Worm (Caenorhabditis elegans): ENCODE results near the gene T24B8.3.

T24B8.3 gene

DNA sequence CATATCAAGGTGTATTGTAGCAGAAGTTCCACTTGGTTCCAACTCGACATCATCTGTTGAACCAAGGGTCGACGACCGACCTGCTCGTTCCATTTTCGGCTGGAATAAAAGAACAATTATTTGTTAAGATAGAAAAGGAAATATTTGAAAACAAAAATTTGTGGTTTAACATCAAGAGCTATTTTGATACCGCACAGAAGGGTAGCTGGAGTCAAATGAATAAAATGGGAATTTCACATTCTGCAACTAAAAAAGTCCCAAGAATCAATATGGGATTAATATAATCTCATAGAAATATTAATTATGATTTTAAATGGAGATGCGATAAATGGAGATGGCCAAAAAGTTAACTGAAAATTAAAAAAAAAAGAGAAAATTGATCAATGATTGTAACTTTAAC is 37.6 kb upstream of the T24B8.3 start, which contains the start of gene clh-5:
Gene clh-5, minus strand, starts transcription at position 101 of the 400 bp plus-strand sequence.
- no peak for TF ChIP-seq snpc-1.2 (GFP tag; IDR thresholded peaks at IDR 0.05)
- TF ChIP-seq hlh-30 (tag; optimal IDR thresholded peaks at IDR 0.05; ENCODE audit: insufficient read depth), result no peak
- TF ChIP-seq nhr-237 (tag; optimal IDR thresholded peaks at IDR 0.05), result no peak
- TF ChIP-seq ceh-20 (GFP tag; IDR thresholded peaks at IDR 0.05), result no peak
- TF ChIP-seq daf-19 (GFP tag; conservative IDR thresholded peaks at IDR 0.05), result no peak
- no peak for TF ChIP-seq ztf-11 (tag; optimal IDR thresholded peaks at IDR 0.05)
- no peak for TF ChIP-seq dmd-8 (GFP tag; IDR thresholded peaks at IDR 0.05)
- no peak for TF ChIP-seq mxl-3 (GFP tag; optimal IDR thresholded peaks at IDR 0.05)
- no peak for TF ChIP-seq lin-13 (GFP tag; optimal IDR thresholded peaks at IDR 0.05)
- TF ChIP-seq zip-2 (tag; optimal IDR thresholded peaks at IDR 0.05), result no peak
- TF ChIP-seq duxl-1 (tag; optimal IDR thresholded peaks at IDR 0.05; ENCODE audit: poor library complexity), result no peak
- TF ChIP-seq gei-8 (GFP tag; optimal IDR thresholded peaks at IDR 0.05), result no peak
- no peak for TF ChIP-seq spr-1 (tag; optimal IDR thresholded peaks at IDR 0.05)

- TF ChIP-seq nhr-25 (tag; optimal IDR thresholded peaks at IDR 0.05; ENCODE audit: borderline replicate concordance, insufficient read depth) (no peak), zfp-3 (GFP tag; conservative IDR thresholded peaks at IDR 0.05) (no peak), aha-1 (tag) (peak; percentile 91), nhr-10 (tag; optimal IDR thresholded peaks at IDR 0.05) (no peak), zfp-2 (tag; optimal IDR thresholded peaks at IDR 0.05) (no peak), rbr-2 (tag; optimal IDR thresholded peaks at IDR 0.05) (no peak)
Observed at ce11 chrII:9097302-9097701, 36.4 kb upstream of the T24B8.3 start.

DNA sequence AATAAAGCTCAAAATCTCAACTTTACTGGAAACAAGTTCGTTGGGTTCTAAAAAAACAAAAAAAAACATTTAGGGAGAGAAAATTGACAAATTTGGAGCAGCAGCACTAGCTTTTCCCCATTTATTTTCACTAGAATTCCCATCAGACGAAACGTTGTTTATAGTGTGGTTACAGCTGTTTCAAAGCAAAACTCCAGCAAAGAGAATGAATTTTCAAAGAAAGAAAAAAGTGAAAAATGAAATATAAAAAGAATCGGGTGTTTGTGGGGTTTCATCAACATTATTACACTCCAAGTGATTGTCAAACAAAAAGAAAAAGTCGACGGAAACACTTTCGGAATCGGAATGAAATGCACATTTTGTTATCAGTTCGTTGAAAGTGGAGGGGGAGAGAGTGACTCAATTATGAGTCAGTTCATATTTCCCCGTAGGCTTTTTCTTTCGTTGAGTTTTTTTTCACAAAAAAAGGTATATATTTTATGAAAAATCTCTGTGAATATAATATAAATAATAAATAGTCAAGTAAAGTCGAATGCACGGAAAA is 33.4 kb upstream of the T24B8.3 start:
- TF ChIP-seq ama-1 (optimal IDR thresholded peaks at IDR 0.05) (peak; percentile 34), nhr-237 (tag; optimal IDR thresholded peaks at IDR 0.05) (no peak), dmd-6 (GFP tag; IDR thresholded peaks at IDR 0.05) (peak; percentile 55; the same call in 1 of the 2 replicates), pqm-1 (tag; optimal IDR thresholded peaks at IDR 0.05) (peak; percentile 73), lsy-2 (tag; optimal IDR thresholded peaks at IDR 0.05) (peak in 1 of 2 experiments; percentile 1), daf-16 (GFP tag; optimal IDR thresholded peaks at IDR 0.05) (no peak), daf-16 (tag; optimal IDR thresholded peaks at IDR 0.05) (peak; percentile 54), nhr-28 (tag; optimal IDR thresholded peaks at IDR 0.05) (peak; percentile 62), F49E8.2 (tag; optimal IDR thresholded peaks at IDR 0.05; ENCODE audit: borderline replicate concordance) (no peak), dve-1 (tag; optimal IDR thresholded peaks at IDR 0.05; ENCODE audit: insufficient read depth) (peak; percentile 20), spr-1 (tag; optimal IDR thresholded peaks at IDR 0.05) (no peak), hlh-11 (tag; optimal IDR thresholded peaks at IDR 0.05) (peak; percentile 54), unc-62 (GFP tag; optimal IDR thresholded peaks at IDR 0.05 in 1 of 2) (peak in 1 of 2 experiments; percentile 95), unc-62 (tag; optimal IDR thresholded peaks at IDR 0.05) (no peak)

ce11 chrII:9093584-9093983 is 32.6 kb upstream of the T24B8.3 start, which contains the start of gene C07H4.1:
Gene C07H4.1 (minus strand): TSS chrII:9093684.
- no peak for TF ChIP-seq dmd-8 (GFP tag; IDR thresholded peaks at IDR 0.05)
- TF ChIP-seq tag-97 (GFP tag; IDR thresholded peaks at IDR 0.05), result no peak
- TF ChIP-seq lin-39 (tag; optimal IDR thresholded peaks at IDR 0.05), result no peak
- TF ChIP-seq F49E8.2 (tag; optimal IDR thresholded peaks at IDR 0.05; ENCODE audit: borderline replicate concordance), result no peak
- TF ChIP-seq jun-1 (tag; optimal IDR thresholded peaks at IDR 0.05), result no peak
- TF ChIP-seq fos-1 (tag; optimal IDR thresholded peaks at IDR 0.05), result no peak
- TF ChIP-seq mes-2 (tag; optimal IDR thresholded peaks at IDR 0.05; ENCODE audit: poor library complexity, severe bottlenecking), result no peak
- no peak for TF ChIP-seq mdl-1 (tag; optimal IDR thresholded peaks at IDR 0.05)
- no peak for TF ChIP-seq mxl-2 (GFP tag; conservative IDR thresholded peaks at IDR 0.05)
- no peak for TF ChIP-seq daf-19 (GFP tag; conservative IDR thresholded peaks at IDR 0.05)
- no peak for TF ChIP-seq nhr-10 (tag; optimal IDR thresholded peaks at IDR 0.05)
- no peak for TF ChIP-seq skn-1 (tag; optimal IDR thresholded peaks at IDR 0.05)
- no peak for TF ChIP-seq sdz-12 (GFP tag; optimal IDR thresholded peaks at IDR 0.05)
- no peak for TF ChIP-seq zfp-2 (tag; optimal IDR thresholded peaks at IDR 0.05)
- TF ChIP-seq R02D3.7 (tag; optimal IDR thresholded peaks at IDR 0.05), result no peak
